Fruit fly (Drosophila melanogaster) whole organism, embryonic: ENCODE data around the gene Coq5.

Source experiments
- Asciz ChIP-seq: fragments of 200-800 bp; sonication (Bioruptor generic); optimal IDR thresholded peaks from 2 replicates; lab custom pipeline; 2017; ENCODE audit warnings: missing biosample characterization, mild to moderate bottlenecking, missing genetic modification characterization, missing genetic modification reagents
- B-H1 ChIP-seq: fragments of 200-800 bp; sonication (Bioruptor generic); IDR thresholded peaks from 3 replicates; pipeline ENCODE4 v1.3.6; 2022; ENCODE audit warnings: missing biosample characterization, missing genetic modification characterization
- CG13424 ChIP-seq: fragments of 200-800 bp; sonication (Bioruptor generic); optimal IDR thresholded peaks from 2 replicates; lab custom pipeline; 2019; ENCODE audit warnings: missing biosample characterization, mild to moderate bottlenecking, missing genetic modification characterization, moderate library complexity
- CG14050 ChIP-seq: fragments of 200-800 bp; sonication (Bioruptor generic); IDR thresholded peaks from 3 replicates; pipeline ENCODE4 v1.3.6; 2022; ENCODE audit warnings: missing biosample characterization, missing genetic modification characterization
- CG15269 ChIP-seq: fragments of 200-800 bp; sonication (Bioruptor generic); optimal IDR thresholded peaks from 2 replicates; lab custom pipeline; 2018; ENCODE audit warnings: missing biosample characterization, mild to moderate bottlenecking, missing genetic modification characterization, moderate library complexity
- CG1529 ChIP-seq: fragments of 200-800 bp; sonication (Bioruptor generic); optimal IDR thresholded peaks from 3 replicates; lab custom pipeline; 2018; ENCODE audit warnings: missing biosample characterization, missing genetic modification characterization
- CG42726 ChIP-seq: fragments of 200-800 bp; sonication (Bioruptor generic); IDR thresholded peaks from 2 replicates; pipeline ENCODE4 v1.3.6; 2022; ENCODE audit warnings: missing biosample characterization, missing genetic modification characterization; ENCODE audit not compliant: partially characterized antibody
- CG4282 ChIP-seq: fragments of 200-800 bp; sonication (Bioruptor generic); optimal IDR thresholded peaks from 2 replicates; lab custom pipeline; 2016; ENCODE audit warnings: missing biosample characterization, missing genetic modification characterization
- CG4617 ChIP-seq: fragments of 200-800 bp; sonication (Bioruptor generic); optimal IDR thresholded peaks from 3 replicates; lab custom pipeline; 2016; ENCODE audit warnings: missing biosample characterization, missing genetic modification characterization, borderline replicate concordance
- CG8388 ChIP-seq: fragments of 200-800 bp; sonication (Bioruptor generic); optimal IDR thresholded peaks from 2 replicates; lab custom pipeline; 2019; ENCODE audit warnings: missing biosample characterization, mild to moderate bottlenecking, missing genetic modification characterization, moderate library complexity
- CG8944 ChIP-seq: fragments of 200-800 bp; sonication (Bioruptor generic); optimal IDR thresholded peaks from 3 replicates; lab custom pipeline; 2016; ENCODE audit warnings: missing biosample characterization, missing genetic modification characterization
- CG9727 ChIP-seq: fragments of 200-800 bp; sonication (Bioruptor generic); optimal IDR thresholded peaks from 3 replicates; lab custom pipeline; 2017; ENCODE audit warnings: missing biosample characterization, mild to moderate bottlenecking, missing genetic modification characterization
- Dbx ChIP-seq: fragments of 200-800 bp; sonication (Bioruptor generic); IDR thresholded peaks from 3 replicates; pipeline ENCODE4 v1.3.6; 2022; ENCODE audit warnings: missing biosample characterization, missing genetic modification characterization
- Dfd ChIP-seq, 2 experiments: fragments of >200 bp; optimal IDR thresholded peaks; 2 replicates each; lab custom pipeline; 2017; ENCODE audit warnings: missing biosample characterization in 2 of 2, missing genetic modification characterization in 2 of 2
- Doc3 ChIP-seq: fragments of 200-800 bp; sonication (Bioruptor generic); IDR thresholded peaks from 3 replicates; pipeline ENCODE4 v1.3.6; 2022; ENCODE audit warnings: missing biosample characterization, missing genetic modification characterization; ENCODE audit not compliant: partially characterized antibody
- Dref ChIP-seq: fragments of 200-800 bp; sonication (Bioruptor generic); IDR thresholded peaks from 2 replicates; pipeline ENCODE4 v1.3.6; 2022; ENCODE audit warnings: missing biosample characterization, missing genetic modification characterization
- E2f2 ChIP-seq: fragments of 200-800 bp; sonication (Bioruptor generic); IDR thresholded peaks from 2 replicates; pipeline ENCODE4 v1.3.6; 2022; ENCODE audit warnings: missing biosample characterization, missing genetic modification characterization
- Eip74EF ChIP-seq, 2 experiments: fragments of 200-800 bp in 1 of 2; fragments of >200 bp in 1 of 2; sonication (Bioruptor generic) in 1 of 2; optimal IDR thresholded peaks; 2 replicates each; lab custom pipeline; 2017 to 2019; ENCODE audit warnings: missing biosample characterization in 2 of 2, missing genetic modification characterization in 2 of 2, mild to moderate bottlenecking in 1 of 2, moderate library complexity in 1 of 2
- Elba2 ChIP-seq: fragments of 200-800 bp; sonication (Bioruptor generic); optimal IDR thresholded peaks from 3 replicates; lab custom pipeline; 2016; ENCODE audit warnings: missing biosample characterization, missing genetic modification characterization
- H15 ChIP-seq: fragments of 200-800 bp; sonication (Bioruptor generic); IDR thresholded peaks from 3 replicates; pipeline ENCODE4 v1.3.6; 2022; ENCODE audit warnings: missing biosample characterization, missing genetic modification characterization
- HHEX ChIP-seq: fragments of 200-800 bp; sonication (Bioruptor generic); optimal IDR thresholded peaks from 3 replicates; lab custom pipeline; 2017; ENCODE audit warnings: missing biosample characterization, mild to moderate bottlenecking, missing genetic modification characterization, missing genetic modification reagents
- Hmr ChIP-seq: fragments of 200-800 bp; sonication (Bioruptor generic); optimal IDR thresholded peaks from 3 replicates; lab custom pipeline; 2017; ENCODE audit warnings: mild to moderate bottlenecking, missing biosample characterization, missing genetic modification reagents, missing genetic modification characterization
- Lim3 ChIP-seq: fragments of 200-800 bp; sonication (Bioruptor generic); IDR thresholded peaks from 2 replicates; pipeline ENCODE4 v1.3.6; 2022; ENCODE audit warnings: missing biosample characterization, missing genetic modification characterization
- NFAT ChIP-seq: fragments of 200-800 bp; sonication (Bioruptor generic); IDR thresholded peaks from 2 replicates; pipeline ENCODE4 v1.3.6; 2022; ENCODE audit warnings: missing biosample characterization, missing genetic modification characterization
- Scr ChIP-seq: fragments of 200-800 bp; sonication (Bioruptor generic); IDR thresholded peaks from 2 replicates; pipeline ENCODE4 v1.3.6; 2022; ENCODE audit warnings: missing biosample characterization, missing genetic modification characterization; ENCODE audit not compliant: partially characterized antibody
- Side ChIP-seq: fragments of 200-800 bp; sonication (Bioruptor generic); optimal IDR thresholded peaks from 2 replicates; lab custom pipeline; 2016; ENCODE audit warnings: missing biosample characterization, missing genetic modification characterization
- Ssrp ChIP-seq: fragments of 200-800 bp; sonication (Bioruptor generic); optimal IDR thresholded peaks from 2 replicates; lab custom pipeline; 2018; ENCODE audit warnings: missing biosample characterization, mild to moderate bottlenecking, missing genetic modification characterization, moderate library complexity
- ara ChIP-seq: fragments of 200-800 bp; sonication (Bioruptor generic); IDR thresholded peaks from 2 replicates; pipeline ENCODE4 v1.3.6; 2022; ENCODE audit warnings: missing biosample characterization, missing genetic modification characterization
- ato ChIP-seq: fragments of 200-800 bp; sonication (Bioruptor generic); IDR thresholded peaks from 2 replicates; pipeline ENCODE4 v1.3.6; 2022; ENCODE audit warnings: missing biosample characterization, missing genetic modification characterization; ENCODE audit not compliant: partially characterized antibody
- az2 ChIP-seq: fragments of 200-800 bp; sonication (Bioruptor generic); optimal IDR thresholded peaks from 3 replicates; lab custom pipeline; 2016; ENCODE audit warnings: missing biosample characterization, missing genetic modification characterization
- bbx ChIP-seq: fragments of 200-800 bp; sonication (Bioruptor generic); IDR thresholded peaks from 2 replicates; pipeline ENCODE4 v1.3.6; 2022; ENCODE audit warnings: missing biosample characterization, missing genetic modification characterization; ENCODE audit not compliant: partially characterized antibody
- bowl ChIP-seq: fragments of 200-800 bp; sonication (Bioruptor generic); IDR thresholded peaks from 2 replicates; pipeline ENCODE4 v1.3.6; 2022; ENCODE audit warnings: missing biosample characterization, missing genetic modification characterization
- danr ChIP-seq: fragments of 200-800 bp; sonication (Bioruptor generic); IDR thresholded peaks from 2 replicates; pipeline ENCODE4 v1.3.6; 2022; ENCODE audit warnings: missing biosample characterization, missing genetic modification characterization
- esg ChIP-seq: fragments of 200-800 bp; sonication (Bioruptor generic); conservative IDR thresholded peaks from 2 replicates; pipeline ENCODE4 v1.3.6; 2022; ENCODE audit warnings: missing biosample characterization, missing genetic modification characterization
- eyg ChIP-seq: fragments of 200-800 bp; sonication (Bioruptor generic); optimal IDR thresholded peaks from 3 replicates; lab custom pipeline; 2016; ENCODE audit warnings: missing biosample characterization, missing genetic modification characterization
- fd3F ChIP-seq: fragments of 200-800 bp; sonication (Bioruptor generic); optimal IDR thresholded peaks from 2 replicates; lab custom pipeline; 2018; ENCODE audit warnings: missing biosample characterization, mild to moderate bottlenecking, missing genetic modification characterization, moderate library complexity
- ftz-f1 ChIP-seq: fragments of 200-800 bp; sonication (Bioruptor generic); optimal IDR thresholded peaks from 2 replicates; lab custom pipeline; 2016; ENCODE audit warnings: missing biosample characterization, missing genetic modification characterization
- hb ChIP-seq: fragments of 200-800 bp; sonication (Bioruptor generic); IDR thresholded peaks from 3 replicates; pipeline ENCODE4 v1.3.6; 2022; ENCODE audit warnings: missing biosample characterization, missing genetic modification characterization; ENCODE audit not compliant: partially characterized antibody
- hbn ChIP-seq: fragments of 200-800 bp; sonication (Bioruptor generic); IDR thresholded peaks from 2 replicates; pipeline ENCODE4 v1.3.6; 2022; ENCODE audit warnings: missing biosample characterization, missing genetic modification characterization; ENCODE audit not compliant: partially characterized antibody
- her ChIP-seq: fragments of 200-800 bp; sonication (Bioruptor generic); optimal IDR thresholded peaks from 2 replicates; lab custom pipeline; 2016; ENCODE audit warnings: missing biosample characterization, missing genetic modification characterization
- hth ChIP-seq: fragments of >200 bp; optimal IDR thresholded peaks from 2 replicates; lab custom pipeline; 2017; ENCODE audit warnings: inconsistent platforms
- kay ChIP-seq: fragments of 200-800 bp; sonication (Bioruptor generic); optimal IDR thresholded peaks from 2 replicates; lab custom pipeline; 2016; ENCODE audit warnings: missing biosample characterization, missing genetic modification characterization
- lmd ChIP-seq: fragments of 200-800 bp; sonication (Bioruptor generic); IDR thresholded peaks from 2 replicates; pipeline ENCODE4 v1.3.6; 2022; ENCODE audit warnings: missing biosample characterization, missing genetic modification characterization
- lola ChIP-seq, 3 experiments: fragments of >200 bp in 2 of 3; fragments of 200-800 bp in 1 of 3; sonication (Bioruptor generic) in 1 of 3; optimal IDR thresholded peaks; 2 replicates each; lab custom pipeline; 2017 to 2019; ENCODE audit warnings: missing biosample characterization in 3 of 3, missing genetic modification characterization in 3 of 3, mild to moderate bottlenecking in 1 of 3, moderate library complexity in 1 of 3
- maf-S ChIP-seq: fragments of 200-800 bp; sonication (Bioruptor generic); optimal IDR thresholded peaks from 2 replicates; lab custom pipeline; 2016; ENCODE audit warnings: missing biosample characterization, missing genetic modification characterization
- seq ChIP-seq: fragments of 200-800 bp; sonication (Bioruptor generic); IDR thresholded peaks from 2 replicates; pipeline ENCODE4 v1.3.6; 2022; ENCODE audit warnings: missing biosample characterization, missing genetic modification characterization
- sim ChIP-seq: fragments of 200-800 bp; sonication (Bioruptor generic); IDR thresholded peaks from 2 replicates; pipeline ENCODE4 v1.3.6; 2022; ENCODE audit warnings: missing biosample characterization, missing genetic modification characterization
- vvl ChIP-seq: fragments of 200-800 bp; sonication (Bioruptor generic); IDR thresholded peaks from 2 replicates; pipeline ENCODE4 v1.3.6; 2022; ENCODE audit warnings: missing biosample characterization, missing genetic modification characterization
- zen2 ChIP-seq: fragments of 200-800 bp; sonication (Bioruptor generic); IDR thresholded peaks from 3 replicates; pipeline ENCODE4 v1.3.6; 2022; ENCODE audit warnings: missing biosample characterization, missing genetic modification characterization; ENCODE audit not compliant: partially characterized antibody
- zfh1 ChIP-seq: fragments of 200-800 bp; sonication (Bioruptor generic); IDR thresholded peaks from 3 replicates; pipeline ENCODE4 v1.3.6; 2022; ENCODE audit warnings: missing biosample characterization, missing genetic modification characterization

The Coq5 gene

dm6 chrX:13214056-13214455 is 19.7 kb upstream of the Coq5 start (continued):
- no peak for TF ChIP-seq CG42726 (GFP tag; lab: Robert Waterston, UW)
- TF ChIP-seq Dfd (GFP tag; optimal IDR thresholded peaks at IDR 0.05; lab: Kevin White, UChicago): no peak
- peak; percentile 54 for TF ChIP-seq Hmr (GFP tag; lab: Kevin White, UChicago)
- TF ChIP-seq hbn: no peak
- TF ChIP-seq CG13424 (tag; lab: Kevin White, UChicago): peak; percentile 57
- TF ChIP-seq Eip74EF (GFP tag; optimal IDR thresholded peaks at IDR 0.05; lab: Kevin White, UChicago): peak in 1 of 2 experiments; percentile 3
- TF ChIP-seq danr (GFP tag; lab: Robert Waterston, UW): no peak
- peak; percentile 47; the same call in 1 of the 3 replicates for TF ChIP-seq B-H1
- peak; percentile 46 for TF ChIP-seq eyg (GFP tag; lab: Kevin White, UChicago)
- no peak for TF ChIP-seq ato (GFP tag; lab: Robert Waterston, UW)
- TF ChIP-seq NFAT: no peak
- TF ChIP-seq Ssrp: peak; percentile 55
- no peak for TF ChIP-seq hth
- 0 out of 2 replicates have a peak, but pooled peaks have one; percentile 22 for TF ChIP-seq bbx
- TF ChIP-seq CG8944 (GFP tag; lab: Kevin White, UChicago): peak; percentile 71
- no peak for TF ChIP-seq Elba2 (GFP tag; lab: Kevin White, UChicago)
- peak; percentile 85 for TF ChIP-seq E2f2 (GFP tag; lab: Robert Waterston, UW)
- no peak for TF ChIP-seq ftz-f1
- TF ChIP-seq CG9727 (GFP tag; lab: Kevin White, UChicago): peak; percentile 59
- TF ChIP-seq CG14050 (GFP tag; lab: Robert Waterston, UW): peak; percentile 29; the same call in 1 of the 3 replicates
- TF ChIP-seq zen2 (GFP tag; lab: Robert Waterston, UW): no peak
- TF ChIP-seq Side (GFP tag; lab: Kevin White, UChicago): peak; percentile 68
- peak; percentile 9 for TF ChIP-seq fd3F (GFP tag; lab: Kevin White, UChicago)
- TF ChIP-seq maf-S: peak; percentile 61
- TF ChIP-seq vvl (GFP tag; lab: Robert Waterston, UW): peak; percentile 76
- no peak; the same call in 1 of the 2 replicates for TF ChIP-seq seq (GFP tag; lab: Robert Waterston, UW)
- peak; percentile 59 for TF ChIP-seq lmd (GFP tag; lab: Robert Waterston, UW)
- TF ChIP-seq Dref (GFP tag; lab: Robert Waterston, UW): no peak
- peak; percentile 63; the same call in 1 of the 3 replicates for TF ChIP-seq zfh1 (GFP tag; lab: Robert Waterston, UW)
- TF ChIP-seq sim: peak; percentile 57; the same call in 1 of the 2 replicates
- TF ChIP-seq CG1529 (GFP tag; lab: Kevin White, UChicago): peak; percentile 47
- peak; percentile 46 for TF ChIP-seq kay (GFP tag; lab: Kevin White, UChicago)
- TF ChIP-seq bowl (GFP tag; lab: Robert Waterston, UW): no peak
- peak; percentile 76 for TF ChIP-seq az2
- no peak; the same call in 1 of the 2 replicates for TF ChIP-seq ara (GFP tag; lab: Robert Waterston, UW)
- peak in 1 of 3 experiments; percentile 2 for TF ChIP-seq lola (GFP tag; optimal IDR thresholded peaks at IDR 0.05; lab: Kevin White, UChicago)
- no peak for TF ChIP-seq hb (GFP tag; lab: Robert Waterston, UW)
- TF ChIP-seq Asciz (GFP tag; lab: Kevin White, UChicago): peak; percentile 31
- TF ChIP-seq H15: peak; percentile 65
- peak; percentile 48 for TF ChIP-seq HHEX (GFP tag; lab: Kevin White, UChicago)
- peak; percentile 64; the same call in 2 of the 3 replicates for TF ChIP-seq Dbx (GFP tag; lab: Robert Waterston, UW)
- TF ChIP-seq CG8388 (GFP tag; lab: Kevin White, UChicago): peak; percentile 58
- TF ChIP-seq CG4617 (GFP tag; lab: Kevin White, UChicago): no peak
- TF ChIP-seq CG15269 (tag; lab: Kevin White, UChicago): peak; percentile 63
- TF ChIP-seq CG4282: peak; percentile 17
- TF ChIP-seq Scr: no peak
- TF ChIP-seq Doc3 (GFP tag; lab: Robert Waterston, UW): no peak
- no peak for TF ChIP-seq Lim3
- TF ChIP-seq esg (GFP tag; lab: Robert Waterston, UW): peak; percentile 63
- peak; percentile 43 for TF ChIP-seq her (GFP tag; lab: Kevin White, UChicago)
